Worm (Caenorhabditis elegans) whole organism, L3 larva: Measurements from ENCODE around the gene ZK1037.6.
"Not testable (repeated sequence)": the region's sequence is repeated elsewhere in the genome, so short reads cannot be mapped to it uniquely, and the experiment has no call there.

Experiments
- ZK546.5 ChIP-seq: sonication (generic microtip); optimal IDR thresholded peaks from 2 replicates; lab custom pipeline; 2017; ENCODE audit warnings: missing biosample characterization, missing genetic modification characterization
- ama-1 ChIP-seq: fragments of 150-350 bp; optimal IDR thresholded peaks from 2 replicates; lab custom pipeline; 2018
- daf-12 ChIP-seq: fragments of 150-350 bp; optimal IDR thresholded peaks from 2 replicates; lab custom pipeline; 2014; ENCODE audit warnings: missing biosample characterization, missing genetic modification reagents, missing genetic modification characterization
- egl-27 ChIP-seq: sonication (generic microtip); optimal IDR thresholded peaks from 4 replicates; lab custom pipeline; 2017; ENCODE audit warnings: missing biosample characterization, missing genetic modification reagents, missing genetic modification characterization
- egl-5 ChIP-seq: fragments of 150-350 bp; optimal IDR thresholded peaks from 2 replicates; lab custom pipeline; 2017; ENCODE audit warnings: missing biosample characterization, missing genetic modification reagents, missing genetic modification characterization, inconsistent platforms
- elt-1 ChIP-seq: fragments of 150-350 bp; optimal IDR thresholded peaks from 2 replicates; lab custom pipeline; 2014; ENCODE audit warnings: missing biosample characterization, missing genetic modification characterization
- elt-2 ChIP-seq: sonication (generic microtip); optimal IDR thresholded peaks from 2 replicates; lab custom pipeline; 2016; ENCODE audit warnings: missing genetic modification reagents, mild to moderate bottlenecking, missing genetic modification characterization, missing compliant biosample characterization
- fkh-10 ChIP-seq: sonication (generic microtip); optimal IDR thresholded peaks from 2 replicates; lab custom pipeline; 2017; ENCODE audit warnings: missing biosample characterization, missing genetic modification reagents, missing genetic modification characterization
- fos-1 ChIP-seq: fragments of 150-350 bp; optimal IDR thresholded peaks from 2 replicates; lab custom pipeline; 2014; ENCODE audit warnings: missing biosample characterization, missing genetic modification characterization
- jun-1 ChIP-seq: fragments of 150-350 bp; optimal IDR thresholded peaks from 2 replicates; lab custom pipeline; 2014; ENCODE audit warnings: missing biosample characterization, missing genetic modification reagents, missing genetic modification characterization
- lin-39 ChIP-seq: fragments of 150-350 bp; optimal IDR thresholded peaks from 2 replicates; lab custom pipeline; 2018; ENCODE audit warnings: missing biosample characterization, missing genetic modification reagents, missing genetic modification characterization
- mdl-1 ChIP-seq: fragments of 150-350 bp; optimal IDR thresholded peaks from 2 replicates; lab custom pipeline; 2014; ENCODE audit warnings: missing biosample characterization, missing genetic modification characterization
- nfya-1 ChIP-seq: sonication (generic microtip); optimal IDR thresholded peaks from 2 replicates; lab custom pipeline; 2017; ENCODE audit warnings: missing genetic modification characterization, mild to moderate bottlenecking, missing compliant biosample characterization, antibody characterized with exemption, moderate library complexity; ENCODE audit not compliant: insufficient read depth
- nhr-11 ChIP-seq: fragments of 150-350 bp; optimal IDR thresholded peaks from 2 replicates; lab custom pipeline; 2014; ENCODE audit warnings: missing biosample characterization, missing genetic modification characterization
- nhr-12 ChIP-seq: fragments of 150-350 bp; optimal IDR thresholded peaks from 2 replicates; lab custom pipeline; 2014; ENCODE audit warnings: missing biosample characterization, missing genetic modification characterization
- nhr-23 ChIP-seq: fragments of 150-350 bp; optimal IDR thresholded peaks from 2 replicates; lab custom pipeline; 2014; ENCODE audit warnings: missing biosample characterization, missing genetic modification reagents, missing genetic modification characterization
- nhr-237 ChIP-seq: fragments of 150-350 bp; optimal IDR thresholded peaks from 2 replicates; lab custom pipeline; 2014; ENCODE audit warnings: missing biosample characterization, missing genetic modification characterization
- nhr-28 ChIP-seq: fragments of 150-350 bp; optimal IDR thresholded peaks from 2 replicates; lab custom pipeline; 2014; ENCODE audit warnings: missing biosample characterization, missing genetic modification characterization
- nhr-43 ChIP-seq: sonication (generic microtip); optimal IDR thresholded peaks from 2 replicates; lab custom pipeline; 2016; ENCODE audit warnings: mild to moderate bottlenecking, missing genetic modification characterization, missing compliant biosample characterization; ENCODE audit not compliant: poor library complexity, severe bottlenecking
- nhr-67 ChIP-seq: fragments of 150-350 bp; optimal IDR thresholded peaks from 2 replicates; lab custom pipeline; 2014; ENCODE audit warnings: missing biosample characterization, missing genetic modification characterization
- nhr-76 ChIP-seq: fragments of 150-350 bp; sonication (generic microtip); optimal IDR thresholded peaks from 5 replicates; lab custom pipeline; 2014; ENCODE audit warnings: missing biosample characterization, missing genetic modification characterization
- nhr-77 ChIP-seq: fragments of 150-350 bp; optimal IDR thresholded peaks from 2 replicates; lab custom pipeline; 2014; ENCODE audit warnings: missing biosample characterization, missing genetic modification characterization
- pha-4 ChIP-seq: fragments of 150-350 bp; optimal IDR thresholded peaks from 2 replicates; lab custom pipeline; 2014; ENCODE audit warnings: missing biosample characterization, missing genetic modification reagents, missing genetic modification characterization
- pqm-1 ChIP-seq: fragments of 150-350 bp; optimal IDR thresholded peaks from 2 replicates; lab custom pipeline; 2017; ENCODE audit warnings: missing biosample characterization, missing genetic modification characterization, inconsistent platforms
- tbx-2 ChIP-seq: sonication (generic microtip); optimal IDR thresholded peaks from 2 replicates; lab custom pipeline; 2016; ENCODE audit warnings: mild to moderate bottlenecking, missing genetic modification characterization, missing compliant biosample characterization
- unc-39 ChIP-seq: sonication (generic microtip); optimal IDR thresholded peaks from 4 replicates; lab custom pipeline; 2017; ENCODE audit warnings: missing biosample characterization, missing genetic modification characterization
- unc-62 ChIP-seq: fragments of 150-350 bp; sonication (generic microtip); optimal IDR thresholded peaks from 4 replicates; lab custom pipeline; 2014; ENCODE audit warnings: missing biosample characterization, missing genetic modification reagents, missing genetic modification characterization

ZK1037.6 gene

DNA sequence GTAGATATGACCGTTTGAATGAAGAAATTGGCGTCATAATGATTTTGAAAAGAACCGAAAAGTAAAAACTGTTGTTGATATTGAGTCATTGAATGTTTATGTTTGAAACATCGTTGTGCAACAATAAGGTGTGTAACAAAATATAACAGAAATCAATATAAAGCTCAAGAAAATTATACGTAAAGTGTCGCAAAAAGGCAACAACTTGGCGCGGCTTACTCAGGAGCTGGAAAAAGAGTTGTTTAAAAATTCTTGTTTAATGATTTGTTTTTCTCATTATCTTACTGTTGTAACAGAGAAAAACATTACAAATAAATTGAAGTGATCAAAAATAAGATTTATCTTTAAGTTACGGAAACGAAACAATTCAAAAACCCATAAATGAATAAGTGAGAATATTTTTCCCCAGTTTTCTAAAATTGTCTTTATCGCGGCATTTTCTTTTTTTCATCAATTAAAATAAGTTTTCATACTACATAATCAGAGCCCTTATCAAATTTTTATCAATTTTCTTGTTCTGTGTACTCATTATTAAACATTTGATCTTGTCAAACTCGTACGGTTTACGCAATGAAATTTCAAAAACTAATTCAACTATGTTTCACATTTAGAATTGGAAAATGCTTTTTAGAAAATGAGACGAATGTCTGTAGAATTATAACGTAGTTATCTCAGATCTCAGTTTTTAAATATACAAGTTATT lies at the start of gene ZK1037.6:
Gene ZK1037.6 (minus strand): TSS at position 51 of the 703 bp plus-strand sequence.
- TF ChIP-seq jun-1 (tag; lab: Kevin White, UChicago) = peak; percentile 30
- TF ChIP-seq lin-39 (tag; lab: Kevin White, UChicago) = no peak
- TF ChIP-seq elt-2 (tag; lab: Kevin White, UChicago) = peak; percentile 75

DNA sequence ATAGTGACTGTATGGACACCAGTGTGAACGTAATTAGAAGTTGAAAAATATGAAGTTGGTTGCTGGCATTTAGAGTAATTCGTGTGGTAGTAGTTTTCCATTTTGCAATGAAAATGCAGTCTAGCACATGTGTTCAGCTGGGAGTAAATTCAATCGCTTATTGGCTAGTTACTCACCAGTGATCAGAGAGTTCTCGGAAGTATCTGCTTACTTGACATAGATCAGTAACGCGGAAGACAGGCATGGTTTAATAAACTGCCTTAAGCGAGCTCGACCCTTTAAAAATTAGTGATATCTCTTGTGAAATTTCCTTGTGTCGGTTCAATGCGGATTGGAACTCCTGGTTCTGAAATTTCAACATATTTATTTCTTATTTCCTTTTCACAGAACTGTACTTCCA lies 48.6 kb upstream of the ZK1037.6 start, which contains the start of gene srh-52:
Gene srh-52 (minus strand): TSS at position 101 of the 400 bp plus-strand sequence.
- TF ChIP-seq unc-62 (GFP tag; lab: Kevin White, UChicago) (no peak), mdl-1 (tag; lab: Kevin White, UChicago) (no peak), nhr-11 (tag; lab: Kevin White, UChicago) (no peak), unc-39 (tag; lab: Kevin White, UChicago) (no peak), nhr-28 (tag; lab: Kevin White, UChicago) (no peak), nfya-1 (tag; lab: Kevin White, UChicago) (no peak), jun-1 (tag; lab: Kevin White, UChicago) (no peak), nhr-12 (no peak), fkh-10 (GFP tag; lab: Kevin White, UChicago) (no peak), nhr-76 (tag; lab: Kevin White, UChicago) (no peak)
- TF ChIP-seq, all 47 proteins: peak for 0

ce11 chrV:15369707-15370106 lies 42.1 kb upstream of the ZK1037.6 start, which contains the start of gene nhr-269:
nhr-269 (minus strand) TSS chrV:15369807.
- TF ChIP-seq nhr-67 (tag; lab: Kevin White, UChicago) (no peak), elt-1 (tag; lab: Kevin White, UChicago) (no peak), ama-1 (lab: Kevin White, UChicago) (no peak), unc-62 (GFP tag; lab: Kevin White, UChicago) (no peak), nhr-23 (no peak), fkh-10 (GFP tag; lab: Kevin White, UChicago) (no peak), nhr-77 (tag; lab: Kevin White, UChicago) (no peak), lin-39 (tag; lab: Kevin White, UChicago) (no peak), mdl-1 (tag; lab: Kevin White, UChicago) (no peak), nhr-43 (tag; lab: Kevin White, UChicago) (no peak), pha-4 (no peak), daf-12 (tag; lab: Kevin White, UChicago) (no peak), unc-39 (tag; lab: Kevin White, UChicago) (no peak), egl-27 (no peak), pqm-1 (tag; lab: Kevin White, UChicago) (no peak), nhr-28 (tag; lab: Kevin White, UChicago) (no peak), tbx-2 (tag; lab: Kevin White, UChicago) (no peak), nhr-76 (tag; lab: Kevin White, UChicago) (no peak), elt-2 (tag; lab: Kevin White, UChicago) (no peak)

- TF ChIP-seq egl-27 (no peak), fos-1 (tag; lab: Kevin White, UChicago) (no peak), egl-5 (tag; lab: Kevin White, UChicago) (no peak), elt-1 (tag; lab: Kevin White, UChicago) (no peak)
- TF ChIP-seq, all 47 proteins: peak for 0
Measured at ce11 chrV:15367770-15368169, 40.2 kb upstream of the ZK1037.6 start.

- TF ChIP-seq fos-1, nhr-237, egl-5 (tag; lab: Kevin White, UChicago): not testable (repeated sequence)
Measured at ce11 chrV:15361412-15361811, 33.8 kb upstream of the ZK1037.6 start, which contains the start of gene ech-1.1. ech-1.1 (minus strand) TSS chrV:15361512.

DNA sequence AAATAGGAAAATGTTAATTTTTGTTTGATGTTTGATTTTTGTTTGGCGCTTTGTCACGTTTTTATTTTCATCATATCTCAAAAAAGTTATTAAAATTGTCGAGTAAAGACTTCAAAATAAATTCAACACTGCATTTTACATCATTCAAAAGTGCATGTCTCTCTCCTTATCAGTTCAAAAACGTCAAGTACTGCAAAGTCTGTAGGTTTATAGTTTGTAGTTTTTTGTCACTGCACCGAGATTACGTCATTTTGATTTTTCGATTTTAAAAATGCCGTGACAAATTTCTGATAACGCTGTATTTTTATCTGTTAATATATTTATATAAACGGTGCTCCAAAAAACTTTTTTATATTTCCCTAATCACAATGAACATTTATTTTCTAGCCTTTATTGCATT lies 27.1 kb upstream of the ZK1037.6 start, which contains the start of gene C29F3.7:
Gene C29F3.7 (plus strand): TSS at position 254 of the 400 bp plus-strand sequence.
- TF ChIP-seq nhr-237 (tag; lab: Kevin White, UChicago) (no peak), egl-27 (peak; percentile 60), tbx-2 (tag; lab: Kevin White, UChicago) (no peak), jun-1 (tag; lab: Kevin White, UChicago) (peak; percentile 57), ZK546.5 (tag; lab: Kevin White, UChicago) (no peak), pqm-1 (tag; lab: Kevin White, UChicago) (peak; percentile 99), ama-1 (lab: Kevin White, UChicago) (no peak), elt-2 (tag; lab: Kevin White, UChicago) (peak; percentile 99)
